Fruit fly (Drosophila melanogaster) whole organism, pupa: ENCODE results near the gene mei-217.

ENCODE experiments used
- CG13204 ChIP-seq: fragments of 200-800 bp; sonication (Bioruptor generic); optimal IDR thresholded peaks from 2 replicates; lab custom pipeline; 2018; ENCODE audit warnings: missing biosample characterization, mild to moderate bottlenecking, missing genetic modification characterization, moderate library complexity
- CG17806 ChIP-seq: fragments of 200-800 bp; sonication (Bioruptor generic); optimal IDR thresholded peaks from 2 replicates; lab custom pipeline; 2018; ENCODE audit warnings: missing biosample characterization, mild to moderate bottlenecking, missing genetic modification characterization, moderate library complexity
- CG32121 ChIP-seq: fragments of 200-800 bp; sonication (Bioruptor generic); IDR thresholded peaks from 2 replicates; pipeline ENCODE4 v1.3.6; 2022; ENCODE audit warnings: missing biosample characterization, missing genetic modification characterization
- CG4496 ChIP-seq: fragments of 200-800 bp; sonication (Bioruptor generic); IDR thresholded peaks from 3 replicates; pipeline ENCODE4 v1.3.6; 2022; ENCODE audit warnings: missing biosample characterization, missing genetic modification characterization
- CG8301 ChIP-seq: fragments of 200-800 bp; sonication (Bioruptor generic); optimal IDR thresholded peaks from 2 replicates; lab custom pipeline; 2018; ENCODE audit warnings: missing biosample characterization, mild to moderate bottlenecking, missing genetic modification characterization
- D1 ChIP-seq: fragments of 200-800 bp; sonication (Bioruptor generic); optimal IDR thresholded peaks from 2 replicates; lab custom pipeline; 2018; ENCODE audit warnings: missing biosample characterization, mild to moderate bottlenecking, missing genetic modification characterization, moderate library complexity
- EcR ChIP-seq: fragments of 200-800 bp; sonication (Bioruptor generic); optimal IDR thresholded peaks from 3 replicates; lab custom pipeline; 2019; ENCODE audit warnings: missing biosample characterization, missing genetic modification characterization, mild to moderate bottlenecking, moderate library complexity, missing genetic modification reagents
- Ets98B ChIP-seq: fragments of 200-800 bp; sonication (Bioruptor generic); IDR thresholded peaks from 2 replicates; pipeline ENCODE4 v1.3.6; 2022; ENCODE audit warnings: missing biosample characterization, missing genetic modification characterization
- Pif1A ChIP-seq: fragments of 200-800 bp; sonication (Bioruptor generic); optimal IDR thresholded peaks from 3 replicates; lab custom pipeline; 2016; ENCODE audit warnings: missing biosample characterization, missing genetic modification characterization
- Pif1B ChIP-seq: fragments of 200-800 bp; sonication (Bioruptor generic); optimal IDR thresholded peaks from 3 replicates; lab custom pipeline; 2016; ENCODE audit warnings: missing biosample characterization, missing genetic modification characterization
- Snoo ChIP-seq: fragments of 200-800 bp; sonication (Bioruptor generic); optimal IDR thresholded peaks from 3 replicates; lab custom pipeline; 2017; ENCODE audit warnings: missing biosample characterization, mild to moderate bottlenecking, missing genetic modification characterization, inconsistent platforms
- fd96Ca ChIP-seq: fragments of 200-800 bp; sonication (Bioruptor generic); IDR thresholded peaks from 3 replicates; pipeline ENCODE4 v1.3.6; 2022; ENCODE audit warnings: missing biosample characterization, missing genetic modification characterization

dm6 chrX:17109673-17110072, 33.1 kb downstream of the mei-217 start:
- TF ChIP-seq CG8301 (tag; lab: Kevin White, UChicago) (no peak), Pif1B (GFP tag; lab: Kevin White, UChicago) (no peak), CG4496 (GFP tag; lab: Robert Waterston, UW) (no peak), D1 (no peak), EcR (GFP tag; lab: Kevin White, UChicago) (no peak), CG13204 (no peak), fd96Ca (GFP tag; lab: Robert Waterston, UW) (0 out of 3 replicates have a peak, but pooled peaks have one; percentile 19), Snoo (tag; lab: Kevin White, UChicago) (no peak), CG32121 (GFP tag; lab: Robert Waterston, UW) (no peak), Ets98B (no peak), Pif1A (no peak), CG17806 (tag; lab: Kevin White, UChicago) (no peak)
